Fruit fly (Drosophila melanogaster): Measurements from ENCODE around the gene RhoGAP68F.

RhoGAP68F gene

DNA sequence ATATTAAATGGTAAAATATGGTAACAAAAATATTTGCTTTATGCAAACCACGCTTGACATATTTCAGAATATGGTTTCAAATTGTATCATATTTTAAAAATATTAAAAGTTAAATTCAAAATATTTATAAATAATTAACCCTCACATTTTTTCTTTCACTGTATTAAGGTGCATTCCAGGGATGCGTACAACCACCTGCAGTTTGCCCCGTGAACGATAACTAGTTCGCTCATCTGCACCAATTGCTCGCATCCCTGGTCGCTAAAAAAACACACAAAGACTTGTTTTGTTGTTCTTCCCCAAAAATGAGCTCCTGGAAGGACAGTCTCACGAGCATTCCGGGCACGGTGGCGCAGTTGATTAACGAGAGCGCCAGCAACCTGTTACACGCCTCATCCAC lies 6.8 kb upstream of the RhoGAP68F start, which contains the start of gene DEF8 (continued):
- TF ChIP-seq Mad (GFP tag; optimal IDR thresholded peaks at IDR 0.05) (peak; percentile 64), stc (GFP tag; IDR thresholded peaks at IDR 0.05) (peak; percentile 91), CG12219 (GFP tag; optimal IDR thresholded peaks at IDR 0.05) (peak; percentile 49), BEAF-32 (GFP tag; optimal IDR thresholded peaks at IDR 0.05) (peak; percentile 39), nerfin-1 (tag; optimal IDR thresholded peaks at IDR 0.05) (peak; percentile 88), Awh (GFP tag; IDR thresholded peaks at IDR 0.05) (peak; percentile 90), gce (GFP tag; IDR thresholded peaks at IDR 0.05) (peak; percentile 89), lilli (GFP tag; optimal IDR thresholded peaks at IDR 0.05) (peak; percentile 76), CG8089 (GFP tag; optimal IDR thresholded peaks at IDR 0.05) (peak; percentile 25), CG1233 (GFP tag; optimal IDR thresholded peaks at IDR 0.05) (peak; percentile 80), CG10366 (GFP tag; IDR thresholded peaks at IDR 0.05) (peak; percentile 89), CG3995 (GFP tag; optimal IDR thresholded peaks at IDR 0.05) (no peak), CG1529 (GFP tag; optimal IDR thresholded peaks at IDR 0.05) (peak; percentile 57), CrebB (tag; optimal IDR thresholded peaks at IDR 0.05) (peak; percentile 75), ind (GFP tag; optimal IDR thresholded peaks at IDR 0.05) (peak; percentile 79), sob (GFP tag; IDR thresholded peaks at IDR 0.05) (peak; percentile 87), Mes4 (GFP tag; optimal IDR thresholded peaks at IDR 0.05) (peak; percentile 6), lbe (GFP tag; optimal IDR thresholded peaks at IDR 0.05) (peak; percentile 63), hb (GFP tag; IDR thresholded peaks at IDR 0.05; ENCODE audit: partially characterized antibody) (no peak), ttk (GFP tag; IDR thresholded peaks at IDR 0.05) (peak; percentile 70), Max (GFP tag; optimal IDR thresholded peaks at IDR 0.05) (peak; percentile 76), crp (GFP tag; optimal IDR thresholded peaks at IDR 0.05) (peak in 1 of 2 experiments; percentile 40), so (GFP tag; IDR thresholded peaks at IDR 0.05) (peak; percentile 75; the same call in 2 of the 3 replicates), CG12391 (tag; optimal IDR thresholded peaks at IDR 0.05) (peak; percentile 95), hkb (optimal IDR thresholded peaks at IDR 0.05) (no peak), hkb (GFP tag; IDR thresholded peaks at IDR 0.05) (peak; percentile 89), CoRest (tag; optimal IDR thresholded peaks at IDR 0.05) (peak; percentile 90), abd-A (tag; optimal IDR thresholded peaks at IDR 0.05) (no peak), caup (GFP tag; optimal IDR thresholded peaks at IDR 0.05; ENCODE audit: severe bottlenecking) (peak; percentile 57), ewg (GFP tag; optimal IDR thresholded peaks at IDR 0.05) (peak; percentile 64), BtbVII (GFP tag; optimal IDR thresholded peaks at IDR 0.05) (peak; percentile 61), CG7987 (GFP tag; optimal IDR thresholded peaks at IDR 0.05) (peak; percentile 72), CG14860 (GFP tag; IDR thresholded peaks at IDR 0.05; ENCODE audit: partially characterized antibody) (no peak; the same call in 2 of the 3 replicates), CG10565 (GFP tag; optimal IDR thresholded peaks at IDR 0.05) (no peak), Xrp1 (GFP tag; IDR thresholded peaks at IDR 0.05) (peak; percentile 94), CG31441 (GFP tag; IDR thresholded peaks at IDR 0.05) (peak; percentile 90), CG14965 (GFP tag; optimal IDR thresholded peaks at IDR 0.05; ENCODE audit: borderline replicate concordance) (no peak), NfI (GFP tag; optimal IDR thresholded peaks at IDR 0.05) (peak; percentile 77), Neu2 (GFP tag; optimal IDR thresholded peaks at IDR 0.05; ENCODE audit: borderline replicate concordance) (no peak), trh (GFP tag; optimal IDR thresholded peaks at IDR 0.05) (peak; percentile 31), Camta (GFP tag; optimal IDR thresholded peaks at IDR 0.05) (peak; percentile 37), H15 (GFP tag; IDR thresholded peaks at IDR 0.05) (peak; percentile 78), Tbp (GFP tag; optimal IDR thresholded peaks at IDR 0.05) (no peak), CG6175 (GFP tag; IDR thresholded peaks at IDR 0.05) (no peak), usp (GFP tag; optimal IDR thresholded peaks at IDR 0.05) (no peak), Six4 (GFP tag; optimal IDR thresholded peaks at IDR 0.05) (peak; percentile 51), shn (GFP tag; optimal IDR thresholded peaks at IDR 0.05) (peak; percentile 26), Eip74EF (GFP tag; optimal IDR thresholded peaks at IDR 0.05) (no peak), Blimp-1 (GFP tag; optimal IDR thresholded peaks at IDR 0.05) (peak; percentile 90), Gsc (GFP tag; IDR thresholded peaks at IDR 0.05) (no peak), otp (GFP tag; IDR thresholded peaks at IDR 0.05) (peak; percentile 65; the same call in 1 of the 3 replicates)

Data from whole organism, embryonic.